Fruit fly (Drosophila melanogaster): ENCODE data around the gene CG13039.

DNA sequence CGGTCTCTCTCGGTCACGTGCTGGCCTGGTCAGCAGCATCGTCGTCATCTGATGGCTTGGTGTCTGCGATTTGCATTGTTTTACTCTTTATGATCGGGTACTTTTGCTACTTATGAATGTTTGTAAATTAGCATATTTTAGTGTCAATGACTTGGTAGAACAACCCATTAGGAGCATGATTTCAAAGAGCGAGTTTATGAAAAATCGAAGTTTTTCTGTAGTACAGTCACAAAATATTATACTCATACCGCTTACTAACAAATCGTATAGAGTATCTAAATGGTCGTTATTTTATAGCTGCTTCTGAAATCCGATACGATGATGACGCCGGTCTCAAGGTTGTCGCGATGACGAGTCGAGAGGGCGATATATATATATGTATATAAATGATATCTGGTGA lies 40.3 kb downstream of the CG13039 start:
- peak; percentile 64 for TF ChIP-seq acj6 (GFP tag; optimal IDR thresholded peaks at IDR 0.05)
- TF ChIP-seq Ets21C (GFP tag; optimal IDR thresholded peaks at IDR 0.05) = no peak
- peak; percentile 19 for TF ChIP-seq Met (GFP tag; optimal IDR thresholded peaks at IDR 0.05)
- peak; percentile 47 for TF ChIP-seq CG9139 (GFP tag; optimal IDR thresholded peaks at IDR 0.05)

All from whole organism, prepupa.